Worm (Caenorhabditis elegans) whole organism, L2 larva: ENCODE results near the gene F11E6.10.

Experiments used
- C34F6.9 ChIP-seq: fragments of 150-350 bp; optimal IDR thresholded peaks from 2 replicates; lab custom pipeline; 2014; ENCODE audit warnings: missing biosample characterization, missing genetic modification characterization
- F13H6.1 ChIP-seq: sonication (generic microtip); optimal IDR thresholded peaks from 2 replicates; lab custom pipeline; 2016; ENCODE audit warnings: missing genetic modification characterization, missing compliant biosample characterization
- R02D3.7 ChIP-seq: fragments of 150-350 bp; optimal IDR thresholded peaks from 2 replicates; lab custom pipeline; 2014; ENCODE audit warnings: missing biosample characterization, missing genetic modification characterization
- Y55F3AM.14 ChIP-seq: fragments of 200-800 bp; sonication (Bioruptor generic); optimal IDR thresholded peaks from 2 replicates; lab custom pipeline; 2018; ENCODE audit warnings: mild to moderate bottlenecking, missing genetic modification characterization, missing compliant biosample characterization
- ZK546.5 ChIP-seq: sonication (generic microtip); optimal IDR thresholded peaks from 2 replicates; lab custom pipeline; 2017; ENCODE audit warnings: missing biosample characterization, missing genetic modification characterization
- aly-2 ChIP-seq: fragments of 150-350 bp; optimal IDR thresholded peaks from 2 replicates; lab custom pipeline; 2014; ENCODE audit warnings: missing biosample characterization, missing genetic modification characterization
- ama-1 ChIP-seq: fragments of 150-350 bp; optimal IDR thresholded peaks from 2 replicates; lab custom pipeline; 2018; ENCODE audit warnings: inconsistent platforms
- blmp-1 ChIP-seq: sonication (generic microtip); optimal IDR thresholded peaks from 2 replicates; lab custom pipeline; 2017; ENCODE audit warnings: missing genetic modification characterization, mild to moderate bottlenecking, missing compliant biosample characterization, antibody characterized with exemption, moderate library complexity; ENCODE audit not compliant: insufficient read depth
- ceh-16 ChIP-seq: fragments of 150-350 bp; optimal IDR thresholded peaks from 2 replicates; lab custom pipeline; 2014; ENCODE audit warnings: missing biosample characterization, missing genetic modification characterization
- crh-2 ChIP-seq: sonication (generic microtip); optimal IDR thresholded peaks from 2 replicates; lab custom pipeline; 2017; ENCODE audit warnings: missing biosample characterization, missing genetic modification characterization
- egl-27 ChIP-seq: sonication (generic microtip); optimal IDR thresholded peaks from 3 replicates; lab custom pipeline; 2017; ENCODE audit warnings: missing biosample characterization, missing genetic modification reagents, missing genetic modification characterization
- fos-1 ChIP-seq: fragments of 150-350 bp; optimal IDR thresholded peaks from 2 replicates; lab custom pipeline; 2014; ENCODE audit warnings: missing biosample characterization, missing genetic modification characterization
- gmeb-1 ChIP-seq: fragments of 150-350 bp; optimal IDR thresholded peaks from 2 replicates; lab custom pipeline; 2014; ENCODE audit warnings: missing biosample characterization, missing genetic modification characterization
- lin-11 ChIP-seq: fragments of 150-350 bp; sonication (generic microtip); optimal IDR thresholded peaks from 2 replicates; lab custom pipeline; 2014; ENCODE audit warnings: missing biosample characterization, missing genetic modification characterization, inconsistent platforms, mixed read lengths
- lin-13 ChIP-seq: fragments of 150-350 bp; optimal IDR thresholded peaks from 2 replicates; lab custom pipeline; 2014; ENCODE audit warnings: missing biosample characterization, missing genetic modification reagents, missing genetic modification characterization
- lsy-2 ChIP-seq, 2 experiments: fragments of 150-350 bp in 1 of 2; sonication (generic microtip) in 1 of 2; optimal IDR thresholded peaks; 2 replicates each; lab custom pipeline; 2014 to 2017; ENCODE audit warnings: missing biosample characterization in 2 of 2, missing genetic modification characterization in 2 of 2
- mab-5 ChIP-seq: fragments of 150-350 bp; optimal IDR thresholded peaks from 2 replicates; lab custom pipeline; 2014; ENCODE audit warnings: missing biosample characterization, missing genetic modification characterization
- mbf-1 ChIP-seq: sonication (generic microtip); optimal IDR thresholded peaks from 2 replicates; lab custom pipeline; 2017; ENCODE audit warnings: missing biosample characterization, missing genetic modification characterization
- mdl-1 ChIP-seq, 2 experiments: fragments of 150-350 bp in 1 of 2; sonication (generic microtip) in 1 of 2; optimal IDR thresholded peaks; 2 replicates each; lab custom pipeline; 2017; ENCODE audit warnings: missing biosample characterization in 2 of 2, missing genetic modification characterization in 2 of 2
- nhr-10 ChIP-seq: sonication (generic microtip); optimal IDR thresholded peaks from 2 replicates; lab custom pipeline; 2017; ENCODE audit warnings: missing biosample characterization, missing genetic modification characterization
- nhr-11 ChIP-seq: fragments of 150-350 bp; optimal IDR thresholded peaks from 2 replicates; lab custom pipeline; 2014; ENCODE audit warnings: missing biosample characterization, missing genetic modification characterization
- nhr-12 ChIP-seq: fragments of 150-350 bp; optimal IDR thresholded peaks from 2 replicates; lab custom pipeline; 2014; ENCODE audit warnings: missing biosample characterization, missing genetic modification characterization
- nhr-129 ChIP-seq: fragments of 150-350 bp; optimal IDR thresholded peaks from 2 replicates; lab custom pipeline; 2014; ENCODE audit warnings: missing biosample characterization, missing genetic modification characterization
- nhr-21 ChIP-seq: fragments of 150-350 bp; optimal IDR thresholded peaks from 2 replicates; lab custom pipeline; 2014; ENCODE audit warnings: missing biosample characterization, missing genetic modification characterization
- nhr-23 ChIP-seq: fragments of 150-350 bp; optimal IDR thresholded peaks from 2 replicates; lab custom pipeline; 2014; ENCODE audit warnings: missing biosample characterization, missing genetic modification reagents, missing genetic modification characterization
- nhr-237 ChIP-seq: fragments of 150-350 bp; optimal IDR thresholded peaks from 2 replicates; lab custom pipeline; 2014; ENCODE audit warnings: missing biosample characterization, missing genetic modification characterization
- nhr-25 ChIP-seq: fragments of 150-350 bp; sonication (generic microtip); optimal IDR thresholded peaks from 3 replicates; lab custom pipeline; 2014; ENCODE audit warnings: missing biosample characterization, missing genetic modification characterization
- nhr-77 ChIP-seq: fragments of 150-350 bp; optimal IDR thresholded peaks from 2 replicates; lab custom pipeline; 2014; ENCODE audit warnings: missing biosample characterization, missing genetic modification characterization
- sem-4 ChIP-seq: fragments of 150-350 bp; optimal IDR thresholded peaks from 2 replicates; lab custom pipeline; 2014; ENCODE audit warnings: missing biosample characterization, missing genetic modification reagents, missing genetic modification characterization
- sma-3 ChIP-seq: sonication (generic microtip); optimal IDR thresholded peaks from 2 replicates; lab custom pipeline; 2016; ENCODE audit warnings: missing genetic modification reagents, missing genetic modification characterization, missing compliant biosample characterization
- sma-9 ChIP-seq, 2 experiments: fragments of 150-350 bp in 1 of 2; sonication (generic microtip) in 1 of 2; optimal IDR thresholded peaks; 2 replicates each; lab custom pipeline; 2014 to 2016; ENCODE audit warnings: missing genetic modification characterization in 2 of 2, mild to moderate bottlenecking in 1 of 2, missing biosample characterization in 1 of 2, missing compliant biosample characterization in 1 of 2, missing genetic modification reagents in 1 of 2, moderate library complexity in 1 of 2
- snpc-4 ChIP-seq: fragments of 150-350 bp; optimal IDR thresholded peaks from 2 replicates; lab custom pipeline; 2014; ENCODE audit warnings: missing biosample characterization, missing genetic modification characterization
- unc-55 ChIP-seq: fragments of 150-350 bp; sonication (generic microtip); optimal IDR thresholded peaks from 3 replicates; lab custom pipeline; 2014; ENCODE audit warnings: missing biosample characterization, missing genetic modification reagents, missing genetic modification characterization
- unc-62 ChIP-seq: fragments of 150-350 bp; optimal IDR thresholded peaks from 2 replicates; lab custom pipeline; 2014; ENCODE audit warnings: missing biosample characterization, missing genetic modification reagents, missing genetic modification characterization
- zag-1 ChIP-seq: fragments of 150-350 bp; optimal IDR thresholded peaks from 2 replicates; lab custom pipeline; 2014; ENCODE audit warnings: missing biosample characterization, missing genetic modification characterization
- ztf-1 ChIP-seq: fragments of 200-800 bp; sonication (Bioruptor generic); conservative IDR thresholded peaks from 2 replicates; pipeline ENCODE4 v1.3.6; 2022; ENCODE audit warnings: missing genetic modification characterization, missing compliant biosample characterization
- ztf-11 ChIP-seq: sonication (generic microtip); optimal IDR thresholded peaks from 2 replicates; lab custom pipeline; 2017; ENCODE audit warnings: missing biosample characterization, missing genetic modification characterization
- ztf-4 ChIP-seq: fragments of 150-350 bp; optimal IDR thresholded peaks from 2 replicates; lab custom pipeline; 2014; ENCODE audit warnings: missing biosample characterization, missing genetic modification characterization

F11E6.10 gene

DNA sequence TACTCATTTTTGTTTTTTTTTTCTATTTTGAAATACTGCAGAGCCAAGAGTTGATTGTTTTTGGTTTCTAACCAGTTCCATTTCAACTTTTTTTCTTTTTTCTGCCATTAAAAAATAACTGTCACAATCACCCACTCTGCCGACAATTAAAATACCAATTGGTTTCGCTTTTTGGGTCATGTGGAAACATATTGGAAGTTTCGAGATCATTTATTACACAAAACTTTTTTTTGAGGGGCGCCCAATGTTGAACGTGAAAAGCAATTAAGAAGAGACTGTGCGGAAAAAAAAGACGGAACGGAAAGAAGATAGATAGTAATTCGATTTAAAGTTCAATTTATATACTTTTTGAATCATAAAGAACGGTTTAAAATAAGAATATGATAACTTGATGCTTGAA, 11.1 kb upstream of the F11E6.10 start:
- TF ChIP-seq lsy-2 (tag; optimal IDR thresholded peaks at IDR 0.05; lab: Kevin White, UChicago) (no peak), crh-2 (tag; lab: Kevin White, UChicago) (peak; percentile 4), nhr-25 (tag; lab: Kevin White, UChicago) (peak; percentile 78), blmp-1 (peak; percentile 64)

- TF ChIP-seq lin-11 (no peak), unc-55 (GFP tag; lab: Kevin White, UChicago) (no peak), nhr-25 (tag; lab: Kevin White, UChicago) (peak; percentile 47), gmeb-1 (tag; lab: Kevin White, UChicago) (no peak), ztf-1 (GFP tag; lab: Robert Waterston, UW) (no peak), blmp-1 (peak; percentile 18), sma-9 (GFP tag; optimal IDR thresholded peaks at IDR 0.05; lab: Kevin White, UChicago) (peak; percentile 8), sma-9 (tag; optimal IDR thresholded peaks at IDR 0.05; lab: Kevin White, UChicago) (no peak)
Observed at ce11 chrIV:17473034-17473433, 10.1 kb upstream of the F11E6.10 start, which contains the start of gene gba-3. Gene gba-3, plus strand, starts transcription at chrIV:17473334.

DNA sequence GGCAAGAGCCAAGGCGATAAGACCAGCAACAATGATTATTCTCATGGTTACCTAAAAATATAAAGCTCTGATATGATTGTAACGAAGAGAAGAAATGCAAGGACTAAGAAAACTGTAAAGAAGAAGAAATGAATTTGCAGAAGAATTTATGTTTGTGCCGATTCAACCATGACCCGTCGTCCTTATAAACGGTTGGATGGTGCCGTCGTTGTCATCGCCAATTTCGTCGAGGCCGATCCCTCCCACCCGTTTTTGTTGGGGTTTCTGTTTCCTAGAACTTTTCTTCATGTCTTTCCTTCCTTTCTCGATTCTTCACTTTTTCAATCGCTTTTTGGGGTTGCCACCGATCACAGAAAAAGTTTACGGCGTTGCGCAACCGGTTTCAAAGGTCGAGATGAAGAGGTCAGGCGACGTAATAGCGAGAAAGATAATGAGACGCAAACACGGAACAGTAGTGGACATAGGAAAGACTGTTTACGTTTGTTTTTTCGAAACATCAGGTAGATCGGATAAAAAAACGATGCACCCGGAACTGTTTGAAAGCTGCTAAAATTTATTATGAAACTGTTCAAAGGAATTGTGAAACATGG, 9.0 kb upstream of the F11E6.10 start, which contains the start of gene epic-1:
TSS of gene epic-1 (minus strand) at position 51 of the 590 bp plus-strand sequence.
- TF ChIP-seq lin-11 (no peak), nhr-12 (tag; lab: Kevin White, UChicago) (no peak), mbf-1 (tag; lab: Kevin White, UChicago) (no peak), nhr-10 (tag; lab: Kevin White, UChicago) (no peak), ama-1 (lab: Kevin White, UChicago) (peak; percentile 14), nhr-77 (no peak), mdl-1 (tag; optimal IDR thresholded peaks at IDR 0.05; lab: Kevin White, UChicago) (no peak), egl-27 (tag; lab: Kevin White, UChicago) (peak; percentile 35), lsy-2 (tag; optimal IDR thresholded peaks at IDR 0.05; lab: Kevin White, UChicago) (no peak), unc-55 (GFP tag; lab: Kevin White, UChicago) (no peak), nhr-23 (no peak), sem-4 (tag; lab: Kevin White, UChicago) (peak; percentile 24), nhr-21 (tag; lab: Kevin White, UChicago) (peak; percentile 43), crh-2 (tag; lab: Kevin White, UChicago) (peak; percentile 2), blmp-1 (peak; percentile 45), mab-5 (tag; lab: Kevin White, UChicago) (no peak), fos-1 (tag; lab: Kevin White, UChicago) (no peak), ztf-4 (tag; lab: Kevin White, UChicago) (no peak), sma-3 (GFP tag; lab: Kevin White, UChicago) (peak; percentile 41), nhr-11 (tag; lab: Kevin White, UChicago) (no peak), nhr-129 (tag; lab: Kevin White, UChicago) (peak; percentile 44), nhr-25 (tag; lab: Kevin White, UChicago) (peak; percentile 82)

DNA sequence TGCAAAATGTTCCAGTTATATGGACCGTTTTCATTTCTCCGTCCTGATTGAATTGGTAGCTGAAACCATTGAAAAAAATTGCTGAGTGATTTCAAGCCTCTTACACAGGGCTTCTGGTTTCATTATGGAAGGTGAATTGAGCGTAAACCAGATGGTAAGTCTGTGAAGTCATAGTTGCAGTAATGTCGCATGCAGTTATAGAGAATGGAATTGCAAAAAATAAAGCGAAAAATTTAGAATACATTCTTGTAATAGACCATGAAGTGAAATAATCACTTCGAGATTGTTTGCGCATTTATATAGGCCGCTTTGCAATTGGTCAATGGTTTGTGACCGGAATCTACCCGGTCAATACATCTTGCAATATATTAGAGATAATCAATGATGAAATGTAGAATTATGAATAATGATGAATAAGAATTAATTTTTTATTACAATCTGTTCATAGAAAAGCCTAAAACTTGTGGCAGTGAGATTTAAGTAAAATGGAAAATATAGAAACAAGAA, 7.2 kb upstream of the F11E6.10 start, which contains the start of gene F11E6.4:
TSS of gene F11E6.4 (minus strand) at position 259 of the 507 bp plus-strand sequence.
- TF ChIP-seq nhr-77 (no peak), blmp-1 (no peak), nhr-10 (tag; lab: Kevin White, UChicago) (no peak), C34F6.9 (tag; lab: Kevin White, UChicago) (no peak), nhr-129 (tag; lab: Kevin White, UChicago) (no peak), aly-2 (tag; lab: Kevin White, UChicago) (no peak), F13H6.1 (tag; lab: Kevin White, UChicago) (no peak), unc-62 (GFP tag; lab: Kevin White, UChicago) (no peak), Y55F3AM.14 (GFP tag; lab: Kevin White, UChicago) (no peak), sma-3 (GFP tag; lab: Kevin White, UChicago) (no peak), nhr-21 (tag; lab: Kevin White, UChicago) (no peak), nhr-23 (no peak), nhr-25 (tag; lab: Kevin White, UChicago) (peak; percentile 73), nhr-237 (tag; lab: Kevin White, UChicago) (no peak), ztf-11 (tag; lab: Kevin White, UChicago) (no peak), zag-1 (tag; lab: Kevin White, UChicago) (no peak), snpc-4 (tag; lab: Kevin White, UChicago) (no peak), ZK546.5 (no peak), ceh-16 (no peak), ztf-4 (tag; lab: Kevin White, UChicago) (peak; percentile 35), lsy-2 (tag; optimal IDR thresholded peaks at IDR 0.05; lab: Kevin White, UChicago) (no peak), crh-2 (tag; lab: Kevin White, UChicago) (no peak), nhr-12 (tag; lab: Kevin White, UChicago) (no peak), mab-5 (tag; lab: Kevin White, UChicago) (no peak), lin-13 (GFP tag; lab: Kevin White, UChicago) (peak; percentile 28), sem-4 (tag; lab: Kevin White, UChicago) (no peak), ama-1 (lab: Kevin White, UChicago) (peak; percentile 21), R02D3.7 (no peak)
